Worm (Caenorhabditis elegans) whole organism, mixed stage, embryonic: ENCODE results near the gene ddb-1.

Experiments
- elt-1 ChIP-seq: sonication (generic microtip); optimal IDR thresholded peaks from 2 replicates; lab custom pipeline; 2017; ENCODE audit warnings: missing genetic modification characterization, mild to moderate bottlenecking, missing compliant biosample characterization, antibody characterized with exemption, moderate library complexity, borderline replicate concordance; ENCODE audit not compliant: insufficient read depth
- nhr-237 ChIP-seq: fragments of 150-350 bp; optimal IDR thresholded peaks from 2 replicates; lab custom pipeline; 2014; ENCODE audit warnings: missing biosample characterization, missing genetic modification characterization
- snpc-4 ChIP-seq: fragments of 150-350 bp; optimal IDR thresholded peaks from 2 replicates; lab custom pipeline; 2014; ENCODE audit warnings: missing biosample characterization, missing genetic modification characterization

DNA sequence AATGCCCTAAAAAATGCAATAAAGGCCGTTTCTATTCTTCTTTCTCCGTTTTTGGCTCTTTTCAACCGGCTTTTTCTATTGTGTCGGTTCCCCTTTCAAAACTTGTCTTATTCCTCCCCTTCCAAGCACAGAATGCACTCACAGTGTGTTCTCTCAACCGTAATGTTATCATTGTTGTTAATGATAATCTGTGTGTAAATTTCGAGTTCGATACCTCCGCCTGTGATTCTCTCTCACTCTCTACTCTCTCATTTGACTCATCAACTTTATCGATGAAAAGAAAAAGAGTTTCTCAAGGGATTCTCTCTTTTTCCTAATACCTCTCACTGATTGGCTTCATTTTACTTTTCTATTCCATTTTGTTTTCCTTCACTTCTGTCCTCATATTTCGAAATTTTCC is 7.7 kb upstream of the ddb-1 start:
- TF ChIP-seq elt-1 (tag; lab: Kevin White, UChicago) (no peak), snpc-4 (no peak), nhr-237 (no peak)
